Worm (Caenorhabditis elegans) whole organism, L4/young adult: Measurements from ENCODE around the gene clec-31.

Source experiments
- W03F9.2 ChIP-seq: fragments of 150-350 bp; optimal IDR thresholded peaks from 2 replicates; lab custom pipeline; 2014; ENCODE audit warnings: missing biosample characterization, missing genetic modification characterization
- dao-5 ChIP-seq: sonication (generic microtip); optimal IDR thresholded peaks from 2 replicates; lab custom pipeline; 2016; ENCODE audit warnings: missing genotype, missing genetic modification characterization, moderate library complexity, missing compliant biosample characterization
- him-1 ChIP-seq: sonication (generic microtip); optimal IDR thresholded peaks from 2 replicates; lab custom pipeline; 2016; ENCODE audit warnings: missing genotype, missing genetic modification reagents, missing genetic modification characterization, missing compliant biosample characterization

DNA sequence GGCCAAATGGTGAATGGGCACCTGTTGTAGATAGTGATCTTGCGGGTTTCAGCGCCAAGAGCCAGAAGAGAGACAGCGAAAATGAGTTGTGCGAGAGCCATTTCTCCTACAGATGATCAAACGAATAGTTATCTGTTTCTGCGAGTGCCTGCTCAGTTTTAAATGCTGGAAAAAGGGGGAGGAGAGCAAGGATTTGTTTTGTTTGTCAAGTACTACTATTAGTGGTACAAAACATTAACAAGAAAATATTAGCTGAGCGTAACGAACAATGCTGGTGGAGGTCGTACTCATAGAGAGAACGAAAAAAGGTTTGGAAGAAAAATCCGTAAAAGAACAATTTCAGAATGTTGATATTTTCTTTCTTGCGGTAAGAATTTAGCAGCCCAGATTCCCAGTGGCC lies 13.5 kb upstream of the clec-31 start, which contains the start of gene thn-4:
- TF ChIP-seq him-1 (no peak), dao-5 (tag; lab: Kevin White, UChicago) (no peak), W03F9.2 (tag; lab: Kevin White, UChicago) (no peak)
